Fruit fly (Drosophila melanogaster): ENCODE measurements around the gene CG13021.

dm6 chrX:3474476-3475439 is 39.4 kb upstream of the CG13021 start, which contains the start of gene CG12206:
- TF ChIP-seq CG8478 (optimal IDR thresholded peaks at IDR 0.05) (no peak), CTCF (optimal IDR thresholded peaks at IDR 0.05) (no peak)
